Fruit fly (Drosophila melanogaster) whole organism, embryonic: ENCODE data around the gene CG4004.

ENCODE experiments used
- Abd-B ChIP-seq: fragments of 200-800 bp; sonication (Bioruptor generic); optimal IDR thresholded peaks from 2 replicates; lab custom pipeline; 2018; ENCODE audit warnings: missing biosample characterization, mild to moderate bottlenecking, missing genetic modification characterization, moderate library complexity
- Bdp1 ChIP-seq: fragments of 200-800 bp; sonication (Bioruptor generic); optimal IDR thresholded peaks from 3 replicates; lab custom pipeline; 2016; ENCODE audit warnings: missing biosample characterization, missing genetic modification characterization
- CG10267 ChIP-seq: fragments of 200-800 bp; sonication (Bioruptor generic); optimal IDR thresholded peaks from 2 replicates; lab custom pipeline; 2018; ENCODE audit warnings: missing biosample characterization, mild to moderate bottlenecking, missing genetic modification characterization, moderate library complexity
- CG10462 ChIP-seq: fragments of 200-800 bp; sonication (Bioruptor generic); optimal IDR thresholded peaks from 2 replicates; lab custom pipeline; 2016; ENCODE audit warnings: missing biosample characterization, missing genetic modification characterization
- CG11247 ChIP-seq: fragments of 200-800 bp; sonication (Bioruptor generic); IDR thresholded peaks from 2 replicates; pipeline ENCODE4 v1.3.6; 2022; ENCODE audit warnings: missing biosample characterization, missing genetic modification characterization
- CG11560 ChIP-seq: fragments of 200-800 bp; sonication (Bioruptor generic); IDR thresholded peaks from 3 replicates; pipeline ENCODE4 v1.3.6; 2022; ENCODE audit warnings: missing biosample characterization, missing genetic modification characterization
- CG11695 ChIP-seq: fragments of 200-800 bp; sonication (Bioruptor generic); IDR thresholded peaks from 3 replicates; pipeline ENCODE4 v1.3.6; 2022; ENCODE audit warnings: missing biosample characterization, missing genetic modification characterization
- CG11696 ChIP-seq: fragments of 200-800 bp; sonication (Bioruptor generic); IDR thresholded peaks from 2 replicates; pipeline ENCODE4 v1.3.6; 2022; ENCODE audit warnings: missing biosample characterization, missing genetic modification characterization
- CG12219 ChIP-seq: fragments of 200-800 bp; sonication (Bioruptor generic); optimal IDR thresholded peaks from 3 replicates; lab custom pipeline; 2018; ENCODE audit warnings: missing biosample characterization, mild to moderate bottlenecking, missing genetic modification characterization
- CG13296 ChIP-seq: fragments of 200-800 bp; sonication (Bioruptor generic); optimal IDR thresholded peaks from 3 replicates; lab custom pipeline; 2018; ENCODE audit warnings: missing biosample characterization, mild to moderate bottlenecking, missing genetic modification characterization
- CG15479 ChIP-seq: fragments of 200-800 bp; sonication (Bioruptor generic); optimal IDR thresholded peaks from 3 replicates; lab custom pipeline; 2019; ENCODE audit warnings: missing biosample characterization, mild to moderate bottlenecking, missing genetic modification characterization, moderate library complexity
- CG15514 ChIP-seq: fragments of 200-800 bp; sonication (Bioruptor generic); optimal IDR thresholded peaks from 3 replicates; lab custom pipeline; 2017; ENCODE audit warnings: missing biosample characterization, missing genetic modification characterization, mild to moderate bottlenecking, moderate library complexity, missing genetic modification reagents
- CG16779 ChIP-seq: fragments of 200-800 bp; sonication (Bioruptor generic); IDR thresholded peaks from 2 replicates; pipeline ENCODE4 v1.3.6; 2022; ENCODE audit warnings: missing biosample characterization, missing genetic modification characterization
- CG2129 ChIP-seq: fragments of 200-800 bp; sonication (Bioruptor generic); IDR thresholded peaks from 2 replicates; pipeline ENCODE4 v1.3.6; 2022; ENCODE audit warnings: missing biosample characterization, missing genetic modification characterization; ENCODE audit not compliant: partially characterized antibody
- CG30431 ChIP-seq: fragments of 200-800 bp; sonication (Bioruptor generic); optimal IDR thresholded peaks from 2 replicates; lab custom pipeline; 2017; ENCODE audit warnings: missing biosample characterization, missing genetic modification characterization
- CG4854 ChIP-seq: fragments of 200-800 bp; sonication (Bioruptor generic); optimal IDR thresholded peaks from 2 replicates; lab custom pipeline; 2016; ENCODE audit warnings: missing biosample characterization, missing genetic modification characterization, inconsistent platforms
- CG6689 ChIP-seq: fragments of 200-800 bp; sonication (Bioruptor generic); IDR thresholded peaks from 2 replicates; pipeline ENCODE4 v1.3.6; 2022; ENCODE audit warnings: missing biosample characterization, missing genetic modification characterization
- CG7745 ChIP-seq: fragments of 200-800 bp; sonication (Bioruptor generic); optimal IDR thresholded peaks from 2 replicates; lab custom pipeline; 2018; ENCODE audit warnings: missing biosample characterization, mild to moderate bottlenecking, missing genetic modification characterization, moderate library complexity
- CG8765 ChIP-seq: fragments of 200-800 bp; sonication (Bioruptor generic); IDR thresholded peaks from 2 replicates; pipeline ENCODE4 v1.3.6; 2022; ENCODE audit warnings: missing biosample characterization, missing genetic modification characterization
- CG9727 ChIP-seq: fragments of 200-800 bp; sonication (Bioruptor generic); optimal IDR thresholded peaks from 3 replicates; lab custom pipeline; 2017; ENCODE audit warnings: missing biosample characterization, mild to moderate bottlenecking, missing genetic modification characterization
- Chrac-16 ChIP-seq: fragments of 200-800 bp; sonication (Bioruptor generic); optimal IDR thresholded peaks from 3 replicates; lab custom pipeline; 2016; ENCODE audit warnings: missing biosample characterization, missing genetic modification characterization
- Dip2 ChIP-seq: fragments of 200-800 bp; sonication (Bioruptor generic); IDR thresholded peaks from 2 replicates; pipeline ENCODE4 v1.3.6; 2022; ENCODE audit warnings: missing biosample characterization, missing genetic modification characterization
- Doc2 ChIP-seq: fragments of 200-800 bp; sonication (Bioruptor generic); IDR thresholded peaks from 2 replicates; pipeline ENCODE4 v1.3.6; 2022; ENCODE audit warnings: missing biosample characterization, missing genetic modification characterization
- HLH54F ChIP-seq: fragments of 200-800 bp; sonication (Bioruptor generic); optimal IDR thresholded peaks from 3 replicates; lab custom pipeline; 2016; ENCODE audit warnings: missing biosample characterization, missing genetic modification characterization
- Hand ChIP-seq: fragments of 200-800 bp; sonication (Bioruptor generic); optimal IDR thresholded peaks from 2 replicates; lab custom pipeline; 2017; ENCODE audit warnings: mild to moderate bottlenecking, missing biosample characterization, missing genetic modification reagents, missing genetic modification characterization
- HmgD ChIP-seq: fragments of 200-800 bp; sonication (Bioruptor generic); optimal IDR thresholded peaks from 3 replicates; lab custom pipeline; 2016; ENCODE audit warnings: missing biosample characterization, missing genetic modification characterization
- Hr3 ChIP-seq: fragments of 200-800 bp; sonication (Bioruptor generic); optimal IDR thresholded peaks from 3 replicates; lab custom pipeline; 2016; ENCODE audit warnings: missing biosample characterization, missing genetic modification characterization
- NC2α ChIP-seq: fragments of 200-800 bp; sonication (Bioruptor generic); optimal IDR thresholded peaks from 2 replicates; lab custom pipeline; 2016; ENCODE audit warnings: missing biosample characterization, missing genetic modification characterization
- Neu2 ChIP-seq: fragments of 200-800 bp; sonication (Bioruptor generic); optimal IDR thresholded peaks from 3 replicates; lab custom pipeline; 2016; ENCODE audit warnings: missing biosample characterization, missing genetic modification characterization, borderline replicate concordance
- Stat92E ChIP-seq, 3 experiments: fragments of >200 bp in 2 of 3; fragments of 200-800 bp in 1 of 3; sonication (Bioruptor generic) in 1 of 3; optimal IDR thresholded peaks; 2 replicates each; lab custom pipeline; 2017 to 2019; ENCODE audit warnings: missing biosample characterization in 3 of 3, missing genetic modification characterization in 3 of 3, mild to moderate bottlenecking in 1 of 3, moderate library complexity in 1 of 3
- TFAM ChIP-seq: fragments of 200-800 bp; sonication (Bioruptor generic); optimal IDR thresholded peaks from 2 replicates; lab custom pipeline; 2017; ENCODE audit warnings: missing biosample characterization, missing genetic modification characterization, inconsistent platforms
- Taf1 ChIP-seq: fragments of 200-800 bp; sonication (Bioruptor generic); IDR thresholded peaks from 2 replicates; pipeline ENCODE4 v1.3.6; 2022; ENCODE audit warnings: missing biosample characterization, missing genetic modification characterization
- az2 ChIP-seq: fragments of 200-800 bp; sonication (Bioruptor generic); optimal IDR thresholded peaks from 3 replicates; lab custom pipeline; 2016; ENCODE audit warnings: missing biosample characterization, missing genetic modification characterization
- chn ChIP-seq: fragments of 200-800 bp; sonication (Bioruptor generic); optimal IDR thresholded peaks from 2 replicates; lab custom pipeline; 2016; ENCODE audit warnings: missing biosample characterization, missing genetic modification characterization
- en ChIP-seq: fragments of 200-800 bp; sonication (Bioruptor generic); optimal IDR thresholded peaks from 2 replicates; lab custom pipeline; 2016; ENCODE audit warnings: missing biosample characterization, missing genetic modification characterization
- gcm2 ChIP-seq: fragments of 200-800 bp; sonication (Bioruptor generic); optimal IDR thresholded peaks from 2 replicates; lab custom pipeline; 2016; ENCODE audit warnings: missing biosample characterization, missing genetic modification characterization
- her ChIP-seq: fragments of 200-800 bp; sonication (Bioruptor generic); optimal IDR thresholded peaks from 2 replicates; lab custom pipeline; 2016; ENCODE audit warnings: missing biosample characterization, missing genetic modification characterization
- ind ChIP-seq: fragments of 200-800 bp; sonication (Bioruptor generic); optimal IDR thresholded peaks from 3 replicates; lab custom pipeline; 2016; ENCODE audit warnings: missing biosample characterization, missing genetic modification characterization
- kay ChIP-seq: fragments of 200-800 bp; sonication (Bioruptor generic); optimal IDR thresholded peaks from 2 replicates; lab custom pipeline; 2016; ENCODE audit warnings: missing biosample characterization, missing genetic modification characterization
- kni ChIP-seq: fragments of 200-800 bp; sonication (Bioruptor generic); optimal IDR thresholded peaks from 3 replicates; lab custom pipeline; 2017; ENCODE audit warnings: mild to moderate bottlenecking, missing biosample characterization, missing genetic modification reagents, missing genetic modification characterization
- mam ChIP-seq: fragments of 200-800 bp; sonication (Bioruptor generic); optimal IDR thresholded peaks from 3 replicates; lab custom pipeline; 2016; ENCODE audit warnings: missing biosample characterization, missing genetic modification characterization
- nerfin-2 ChIP-seq: fragments of 200-800 bp; sonication (Bioruptor generic); IDR thresholded peaks from 2 replicates; pipeline ENCODE4 v1.3.6; 2022; ENCODE audit warnings: missing biosample characterization, missing genetic modification characterization; ENCODE audit not compliant: partially characterized antibody
- nmo ChIP-seq: fragments of 200-800 bp; sonication (Bioruptor generic); optimal IDR thresholded peaks from 2 replicates; lab custom pipeline; 2018; ENCODE audit warnings: missing biosample characterization, mild to moderate bottlenecking, missing genetic modification characterization, moderate library complexity
- pros ChIP-seq: fragments of 200-800 bp; sonication (Bioruptor generic); optimal IDR thresholded peaks from 3 replicates; lab custom pipeline; 2019; ENCODE audit warnings: missing biosample characterization, mild to moderate bottlenecking, missing genetic modification characterization, moderate library complexity
- pum ChIP-seq: fragments of 200-800 bp; sonication (Bioruptor generic); optimal IDR thresholded peaks from 2 replicates; lab custom pipeline; 2016; ENCODE audit warnings: missing biosample characterization, missing genetic modification characterization
- repo ChIP-seq: fragments of 200-800 bp; sonication (Bioruptor generic); optimal IDR thresholded peaks from 2 replicates; lab custom pipeline; 2016; ENCODE audit warnings: missing biosample characterization, missing genetic modification characterization
- rib ChIP-seq: fragments of 200-800 bp; sonication (Bioruptor generic); IDR thresholded peaks from 2 replicates; pipeline ENCODE4 v1.3.6; 2022; ENCODE audit warnings: missing biosample characterization, missing genetic modification characterization
- seq ChIP-seq: fragments of 200-800 bp; sonication (Bioruptor generic); IDR thresholded peaks from 2 replicates; pipeline ENCODE4 v1.3.6; 2022; ENCODE audit warnings: missing biosample characterization, missing genetic modification characterization
- slp2 ChIP-seq: fragments of 200-800 bp; sonication (Bioruptor generic); optimal IDR thresholded peaks from 2 replicates; lab custom pipeline; 2016; ENCODE audit warnings: missing biosample characterization, missing genetic modification characterization
- so ChIP-seq: fragments of 200-800 bp; sonication (Bioruptor generic); IDR thresholded peaks from 3 replicates; pipeline ENCODE4 v1.3.6; 2022; ENCODE audit warnings: missing biosample characterization, missing genetic modification characterization
- tna ChIP-seq: fragments of 200-800 bp; sonication (Bioruptor generic); IDR thresholded peaks from 2 replicates; pipeline ENCODE4 v1.3.6; 2022; ENCODE audit warnings: missing biosample characterization, missing genetic modification characterization; ENCODE audit not compliant: partially characterized antibody
- twi ChIP-seq: fragments of 200-800 bp; optimal IDR thresholded peaks from 2 replicates; lab custom pipeline; 2019; ENCODE audit warnings: missing biosample characterization, mild to moderate bottlenecking, missing genetic modification characterization, moderate library complexity
- z ChIP-seq: fragments of 200-800 bp; sonication (Bioruptor generic); IDR thresholded peaks from 3 replicates; pipeline ENCODE4 v1.3.6; 2022; ENCODE audit warnings: missing biosample characterization, missing genetic modification characterization

CG4004 gene

DNA sequence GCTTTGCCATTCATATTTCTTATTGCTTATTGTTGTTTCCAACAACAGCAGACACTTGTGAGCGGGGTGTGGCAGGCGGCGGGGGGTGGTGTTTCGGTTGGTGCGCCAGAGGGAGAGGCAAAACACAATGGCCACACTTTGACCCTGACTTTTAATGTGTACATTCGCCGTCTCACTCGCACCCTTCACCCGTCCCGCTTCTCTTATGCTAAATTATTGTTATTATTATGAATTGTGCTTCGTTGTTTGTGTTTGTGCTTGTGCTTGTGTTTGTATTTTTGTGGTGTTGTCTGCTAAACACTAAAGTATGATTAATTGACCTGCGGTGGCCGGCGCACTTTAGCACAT lies 12.3 kb downstream of the CG4004 start (continued):
- TF ChIP-seq Bdp1 (GFP tag; lab: Kevin White, UChicago) = no peak
- no peak for TF ChIP-seq Hr3 (GFP tag; lab: Kevin White, UChicago)
- TF ChIP-seq gcm2 (GFP tag; lab: Kevin White, UChicago) = no peak
- TF ChIP-seq CG11696 (GFP tag; lab: Robert Waterston, UW) = no peak
- TF ChIP-seq CG15514 (GFP tag; lab: Kevin White, UChicago) = no peak
- no peak for TF ChIP-seq CG4854 (GFP tag; lab: Kevin White, UChicago)
- TF ChIP-seq CG16779 (GFP tag; lab: Robert Waterston, UW) = no peak
- TF ChIP-seq chn (GFP tag; lab: Kevin White, UChicago) = no peak
- no peak for TF ChIP-seq CG7745 (tag; lab: Kevin White, UChicago)
- no peak for TF ChIP-seq repo (GFP tag; lab: Kevin White, UChicago)
- no peak for TF ChIP-seq her
- peak; percentile 58 for TF ChIP-seq pros (GFP tag; lab: Kevin White, UChicago)
- no peak for TF ChIP-seq CG9727 (GFP tag; lab: Kevin White, UChicago)
- TF ChIP-seq en (GFP tag; lab: Kevin White, UChicago) = no peak
- TF ChIP-seq CG8765 (GFP tag; lab: Robert Waterston, UW) = no peak
- TF ChIP-seq CG10267 = no peak
- no peak for TF ChIP-seq CG10462 (GFP tag; lab: Kevin White, UChicago)
- TF ChIP-seq kni (GFP tag; lab: Kevin White, UChicago) = peak; percentile 65
- TF ChIP-seq so (GFP tag; lab: Robert Waterston, UW) = no peak; the same call in 2 of the 3 replicates
- TF ChIP-seq pum (GFP tag; lab: Kevin White, UChicago) = no peak
- TF ChIP-seq CG2129 = no peak
- TF ChIP-seq Taf1 (GFP tag; lab: Robert Waterston, UW) = no peak; the same call in 1 of the 2 replicates
- TF ChIP-seq slp2 (GFP tag; lab: Kevin White, UChicago) = no peak
- TF ChIP-seq HLH54F (GFP tag; lab: Kevin White, UChicago) = no peak
- no peak for TF ChIP-seq tna (GFP tag; lab: Robert Waterston, UW)
- TF ChIP-seq rib (GFP tag; lab: Robert Waterston, UW) = peak; percentile 93
- TF ChIP-seq z (GFP tag; lab: Robert Waterston, UW) = no peak
- TF ChIP-seq Dip2 (GFP tag; lab: Robert Waterston, UW) = no peak
- TF ChIP-seq az2 = no peak
- TF ChIP-seq TFAM (GFP tag; lab: Kevin White, UChicago) = no peak
- TF ChIP-seq mam (GFP tag; lab: Kevin White, UChicago) = no peak
- TF ChIP-seq ind (GFP tag; lab: Kevin White, UChicago) = no peak
- no peak for TF ChIP-seq Hand (GFP tag; lab: Kevin White, UChicago)
- no peak for TF ChIP-seq kay (GFP tag; lab: Kevin White, UChicago)
- no peak for TF ChIP-seq CG11695
- TF ChIP-seq NC2α = no peak
- TF ChIP-seq CG11560 = no peak
- TF ChIP-seq CG6689 (GFP tag; lab: Robert Waterston, UW) = no peak
- TF ChIP-seq CG11247 (GFP tag; lab: Robert Waterston, UW) = no peak
- TF ChIP-seq CG12219 = no peak
- no peak for TF ChIP-seq twi
- no peak for TF ChIP-seq nerfin-2 (GFP tag; lab: Robert Waterston, UW)
- no peak for TF ChIP-seq Stat92E (GFP tag; optimal IDR thresholded peaks at IDR 0.05; lab: Kevin White, UChicago)
- no peak for TF ChIP-seq HmgD
- no peak for TF ChIP-seq Abd-B (GFP tag; lab: Kevin White, UChicago)
- TF ChIP-seq CG30431 (GFP tag; lab: Kevin White, UChicago) = no peak
- no peak for TF ChIP-seq CG13296
- no peak for TF ChIP-seq Neu2 (GFP tag; lab: Kevin White, UChicago)
- no peak for TF ChIP-seq nmo (GFP tag; lab: Kevin White, UChicago)
- no peak for TF ChIP-seq seq
- no peak for TF ChIP-seq Doc2 (GFP tag; lab: Robert Waterston, UW)
- TF ChIP-seq Chrac-16 = no peak
- no peak for TF ChIP-seq CG15479
